Fruit fly (Drosophila melanogaster): ENCODE data around the gene snky.
A peak's percentile ranks its signal among the peaks of the same experiment; 100 is the strongest.

dm6 chr3L:13180331-13180730 is 6.1 kb downstream of the snky start:
- TF ChIP-seq jim (GFP tag; optimal IDR thresholded peaks at IDR 0.05) (no peak), Myc (optimal IDR thresholded peaks at IDR 0.05) (no peak), Dfd (GFP tag; optimal IDR thresholded peaks at IDR 0.05) (no peak), N (GFP tag; optimal IDR thresholded peaks at IDR 0.05) (no peak), h (GFP tag; optimal IDR thresholded peaks at IDR 0.05) (peak; percentile 4), lola (GFP tag; optimal IDR thresholded peaks at IDR 0.05) (no peak), usp (GFP tag; optimal IDR thresholded peaks at IDR 0.05) (no peak), ey (GFP tag; optimal IDR thresholded peaks at IDR 0.05) (peak; percentile 27), Rel (GFP tag; optimal IDR thresholded peaks at IDR 0.05) (no peak), Rel (tag; optimal IDR thresholded peaks at IDR 0.05) (no peak), woc (GFP tag; optimal IDR thresholded peaks at IDR 0.05) (no peak), Vsx2 (GFP tag; optimal IDR thresholded peaks at IDR 0.05; ENCODE audit: partially characterized antibody) (no peak), Hr78 (GFP tag; optimal IDR thresholded peaks at IDR 0.05) (no peak), dmrt93B (GFP tag; optimal IDR thresholded peaks at IDR 0.05) (no peak)
